Worm (Caenorhabditis elegans): ENCODE results near the gene nduc-2.

The nduc-2 gene

DNA sequence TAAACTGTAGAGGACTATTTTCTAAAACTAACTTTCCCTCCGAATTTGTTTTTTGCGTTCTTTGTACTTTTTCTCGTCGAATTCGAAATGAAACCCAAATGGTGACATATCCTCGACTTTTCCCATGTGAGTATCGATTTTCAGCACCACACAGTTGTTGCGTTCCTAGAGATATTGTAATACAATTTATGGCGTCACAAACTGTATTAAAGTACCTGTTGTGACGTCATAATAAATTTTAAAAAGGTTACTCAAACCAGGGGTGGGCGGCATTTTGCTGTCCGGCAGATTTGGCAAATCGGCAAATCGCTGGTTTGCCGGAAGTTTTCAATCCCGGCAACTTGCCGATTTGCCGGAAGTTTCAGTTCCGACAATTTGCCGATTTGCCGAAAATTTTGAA, 14.1 kb downstream of the nduc-2 start:
- TF ChIP-seq daf-16 (GFP tag; optimal IDR thresholded peaks at IDR 0.05) (no peak), daf-16 (tag; optimal IDR thresholded peaks at IDR 0.05) (no peak), lin-13 (GFP tag; optimal IDR thresholded peaks at IDR 0.05) (no peak), vab-7 (GFP tag; IDR thresholded peaks at IDR 0.05) (no peak)

DNA sequence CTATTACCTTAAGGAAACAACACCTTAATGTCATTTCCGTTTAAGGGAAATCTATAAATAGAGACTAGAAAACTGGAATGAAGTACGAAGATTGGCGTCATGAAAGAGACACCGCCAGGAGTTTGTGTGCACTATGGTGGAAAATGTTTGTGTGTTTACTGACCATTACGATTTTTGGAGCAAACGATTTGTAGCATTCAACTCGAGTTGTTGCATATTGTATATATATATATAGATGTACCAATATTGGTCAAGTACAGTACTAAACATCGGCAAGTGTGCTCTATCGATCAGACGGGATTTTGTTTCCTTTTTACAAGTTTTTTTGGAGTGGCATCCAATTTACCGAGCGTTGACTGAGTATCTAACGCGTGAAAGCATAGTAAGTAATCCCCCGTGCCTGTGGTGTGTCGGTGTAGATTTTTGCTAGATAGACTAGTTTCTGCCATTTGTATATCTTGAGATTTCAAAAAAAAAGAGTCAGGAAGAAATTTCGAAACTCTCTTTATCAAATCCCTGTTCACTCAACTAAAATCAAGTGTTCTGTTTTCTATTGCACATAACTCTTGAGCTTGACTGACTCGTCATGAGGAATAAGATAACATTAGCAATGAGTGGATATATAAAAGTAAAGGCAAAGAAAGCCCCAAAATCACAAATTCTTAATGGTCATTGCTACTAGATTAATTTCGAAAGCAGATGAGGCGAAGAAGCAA, 15.3 kb downstream of the nduc-2 start, which contains the start of the genes twk-45 and Y71H2AM.25:
twk-45 (minus strand) TSS at position 101 of the 716 bp plus-strand sequence.
Y71H2AM.25 (plus strand) TSS at position 666 of the 716 bp plus-strand sequence.
- peak; percentile 13 for TF ChIP-seq aha-1 (tag)
- TF ChIP-seq hlh-11 (tag; optimal IDR thresholded peaks at IDR 0.05) = no peak
- TF ChIP-seq lin-29 (GFP tag; IDR thresholded peaks at IDR 0.05) = no peak

ce11 chrIII:2804461-2804860, 17.8 kb downstream of the nduc-2 start:
- TF ChIP-seq dve-1 (tag; optimal IDR thresholded peaks at IDR 0.05; ENCODE audit: insufficient read depth) = peak; percentile 71
- no peak for TF ChIP-seq lin-13 (GFP tag; optimal IDR thresholded peaks at IDR 0.05)
- TF ChIP-seq gei-8 (GFP tag; optimal IDR thresholded peaks at IDR 0.05) = no peak
- peak; percentile 54 for TF ChIP-seq lin-38 (GFP tag; IDR thresholded peaks at IDR 0.05)
- TF ChIP-seq madf-9 (GFP tag; conservative IDR thresholded peaks at IDR 0.05) = no peak
- TF ChIP-seq nhr-28 (tag; optimal IDR thresholded peaks at IDR 0.05) = peak; percentile 80
- TF ChIP-seq lsy-2 (tag; optimal IDR thresholded peaks at IDR 0.05) = peak in 1 of 2 experiments; percentile 78
- TF ChIP-seq hmg-1.1 (GFP tag; IDR thresholded peaks at IDR 0.05) = peak; percentile 45; the same call in 1 of the 2 replicates
- TF ChIP-seq spr-1 (tag; optimal IDR thresholded peaks at IDR 0.05) = no peak
- no peak for TF ChIP-seq R02D3.7 (tag; optimal IDR thresholded peaks at IDR 0.05)
- TF ChIP-seq dmd-6 (GFP tag; IDR thresholded peaks at IDR 0.05) = 0 out of 2 replicates have a peak, but pooled peaks have one; percentile 25
- peak; percentile 80 for TF ChIP-seq aha-1 (tag)
- TF ChIP-seq mes-2 (tag; optimal IDR thresholded peaks at IDR 0.05; ENCODE audit: poor library complexity, severe bottlenecking) = peak; percentile 47
- peak; percentile 55 for TF ChIP-seq dpl-1 (GFP tag; optimal IDR thresholded peaks at IDR 0.05)
- TF ChIP-seq mep-1 (tag; optimal IDR thresholded peaks at IDR 0.05) = peak; percentile 69
- peak; percentile 92 for TF ChIP-seq hlh-30 (tag; optimal IDR thresholded peaks at IDR 0.05; ENCODE audit: insufficient read depth)
- TF ChIP-seq mdl-1 (tag; optimal IDR thresholded peaks at IDR 0.05) = peak in 1 of 2 experiments; percentile 58
- TF ChIP-seq pha-4 (GFP tag; IDR thresholded peaks at IDR 0.05) = no peak
- peak; percentile 82 for TF ChIP-seq pha-4 (tag; optimal IDR thresholded peaks at IDR 0.05)
- peak; percentile 13 for TF ChIP-seq nhr-6 (tag; optimal IDR thresholded peaks at IDR 0.05)
- TF ChIP-seq daf-16 (GFP tag; optimal IDR thresholded peaks at IDR 0.05) = no peak
- peak; percentile 4 for TF ChIP-seq daf-16 (tag; optimal IDR thresholded peaks at IDR 0.05)
- no peak for TF ChIP-seq Y75B8A.6 (GFP tag; IDR thresholded peaks at IDR 0.05)
- no peak for TF ChIP-seq T20F7.1 (GFP tag; optimal IDR thresholded peaks at IDR 0.05)
- TF ChIP-seq hlh-11 (tag; optimal IDR thresholded peaks at IDR 0.05) = peak; percentile 61
- no peak for TF ChIP-seq php-3 (GFP tag; IDR thresholded peaks at IDR 0.05)
- TF ChIP-seq egl-27 (tag; optimal IDR thresholded peaks at IDR 0.05) = no peak
- peak; percentile 58 for TF ChIP-seq pqm-1 (tag; optimal IDR thresholded peaks at IDR 0.05)
- TF ChIP-seq nhr-102 (tag; optimal IDR thresholded peaks at IDR 0.05) = no peak
- TF ChIP-seq nhr-11 (tag; optimal IDR thresholded peaks at IDR 0.05) = no peak

DNA sequence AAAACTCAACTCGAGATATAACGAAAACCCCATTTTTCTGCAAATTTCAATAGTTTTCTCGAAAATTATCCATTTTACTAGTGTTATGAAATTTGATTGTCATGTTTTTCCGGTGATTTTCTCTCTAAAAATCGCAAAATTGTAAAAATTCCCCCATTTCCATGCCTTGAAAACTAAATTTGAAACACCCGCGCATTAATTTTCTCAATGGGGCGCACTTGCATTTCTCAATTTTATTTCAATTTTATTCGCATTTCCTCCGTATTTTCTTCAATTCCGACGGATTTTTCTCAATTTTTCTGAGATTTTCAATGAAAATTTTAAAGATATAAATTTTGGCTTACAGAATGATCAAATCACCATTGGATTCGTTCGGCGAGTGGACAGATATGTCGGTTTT, 18.4 kb downstream of the nduc-2 start, which contains the start of gene Y71H2AM.3:
Y71H2AM.3 (plus strand) TSS at position 347 of the 400 bp plus-strand sequence.
- peak in 1 of 2 experiments; percentile 45 for TF ChIP-seq unc-62 (GFP tag; optimal IDR thresholded peaks at IDR 0.05 in 1 of 2)
- no peak for TF ChIP-seq unc-62 (tag; optimal IDR thresholded peaks at IDR 0.05)
- TF ChIP-seq dve-1 (tag; optimal IDR thresholded peaks at IDR 0.05; ENCODE audit: insufficient read depth) = peak; percentile 42
- no peak for TF ChIP-seq saeg-2 (GFP tag; IDR thresholded peaks at IDR 0.05)
- no peak for TF ChIP-seq ces-1 (GFP tag; optimal IDR thresholded peaks at IDR 0.05)
- TF ChIP-seq dmd-6 (GFP tag; IDR thresholded peaks at IDR 0.05) = no peak
- no peak for TF ChIP-seq Y5F2A.4 (GFP tag; optimal IDR thresholded peaks at IDR 0.05)
- peak; percentile 89 for TF ChIP-seq dpl-1 (GFP tag; optimal IDR thresholded peaks at IDR 0.05)
- TF ChIP-seq ztf-11 (tag; optimal IDR thresholded peaks at IDR 0.05) = no peak
- no peak for TF ChIP-seq snpc-4 (tag; optimal IDR thresholded peaks at IDR 0.05)
- peak; percentile 8 for TF ChIP-seq nhr-6 (tag; optimal IDR thresholded peaks at IDR 0.05)
- peak; percentile 95 for TF ChIP-seq lin-38 (GFP tag; IDR thresholded peaks at IDR 0.05)
- TF ChIP-seq zfp-3 (GFP tag; conservative IDR thresholded peaks at IDR 0.05) = no peak
- no peak for TF ChIP-seq lin-1 (GFP tag; IDR thresholded peaks at IDR 0.05)
- TF ChIP-seq madf-9 (GFP tag; conservative IDR thresholded peaks at IDR 0.05) = no peak
- peak in 1 of 2 experiments; percentile 71 for TF ChIP-seq lsy-2 (tag; optimal IDR thresholded peaks at IDR 0.05)
- peak; percentile 40 for TF ChIP-seq mes-2 (tag; optimal IDR thresholded peaks at IDR 0.05; ENCODE audit: poor library complexity, severe bottlenecking)
- TF ChIP-seq ZK546.5 (tag; optimal IDR thresholded peaks at IDR 0.05) = no peak
- peak; percentile 14 for TF ChIP-seq rbr-2 (tag; optimal IDR thresholded peaks at IDR 0.05)
- no peak for TF ChIP-seq gei-8 (GFP tag; optimal IDR thresholded peaks at IDR 0.05)
- no peak for TF ChIP-seq tag-97 (GFP tag; IDR thresholded peaks at IDR 0.05)
- TF ChIP-seq hlh-30 (tag; optimal IDR thresholded peaks at IDR 0.05; ENCODE audit: insufficient read depth) = peak; percentile 26
